Fruit fly (Drosophila melanogaster) whole organism, adult: ENCODE results near the gene CG6231.

Source experiments
- CG33017 ChIP-seq: fragments of 200-800 bp; sonication (Bioruptor generic); optimal IDR thresholded peaks from 2 replicates; lab custom pipeline; 2018; ENCODE audit warnings: missing biosample characterization, mild to moderate bottlenecking, missing genetic modification characterization, moderate library complexity
- CG7101 ChIP-seq: fragments of 200-800 bp; sonication (Bioruptor generic); optimal IDR thresholded peaks from 2 replicates; lab custom pipeline; 2018; ENCODE audit warnings: missing biosample characterization, mild to moderate bottlenecking, missing genetic modification characterization, moderate library complexity
- Mnt ChIP-seq: fragments of 200-800 bp; sonication (Bioruptor generic); optimal IDR thresholded peaks from 2 replicates; lab custom pipeline; 2016; ENCODE audit warnings: missing biosample characterization, mild to moderate bottlenecking, missing genetic modification characterization
- cic ChIP-seq: fragments of 200-800 bp; sonication (Bioruptor generic); optimal IDR thresholded peaks from 2 replicates; lab custom pipeline; 2017; ENCODE audit warnings: missing biosample characterization, mild to moderate bottlenecking, missing genetic modification characterization, moderate library complexity

dm6 chr3R:19623606-19624005 is 8.9 kb downstream of the CG6231 start:
- TF ChIP-seq CG7101 (tag; lab: Kevin White, UChicago) (peak; percentile 33), CG33017 (tag; lab: Kevin White, UChicago) (peak; percentile 6), cic (GFP tag; lab: Kevin White, UChicago) (no peak), Mnt (GFP tag; lab: Kevin White, UChicago) (no peak)
